Fruit fly (Drosophila melanogaster): Measurements from ENCODE around the gene Rh7.

Gene Rh7

dm6 chr3L:12175382-12175781, at the start of gene Rh7:
Gene Rh7 (minus strand): TSS chr3L:12175482.
- TF ChIP-seq CG17801 (GFP tag; optimal IDR thresholded peaks at IDR 0.05; ENCODE audit: partially characterized antibody), result no peak

dm6 chr3L:12223635-12224016, 48.3 kb upstream of the Rh7 start:
- no peak for TF ChIP-seq CG17801 (GFP tag; optimal IDR thresholded peaks at IDR 0.05; ENCODE audit: partially characterized antibody)

- TF ChIP-seq CG17801 (GFP tag; optimal IDR thresholded peaks at IDR 0.05; ENCODE audit: partially characterized antibody), result no peak
These were observed 47.8 kb upstream of the Rh7 start for dm6 chr3L:12222945-12223634.

- peak; percentile 12 for TF ChIP-seq CG17801 (GFP tag; optimal IDR thresholded peaks at IDR 0.05; ENCODE audit: partially characterized antibody)
These were observed 30.6 kb upstream of the Rh7 start, which contains the start of gene Tsen54 for dm6 chr3L:12205848-12206247. Gene Tsen54 (minus strand): TSS chr3L:12206022.

- no peak for TF ChIP-seq CG17801 (GFP tag; optimal IDR thresholded peaks at IDR 0.05; ENCODE audit: partially characterized antibody)
These were observed 28.5 kb upstream of the Rh7 start, which contains the start of gene Ak1 for dm6 chr3L:12203736-12204135. Gene Ak1 (minus strand): TSS chr3L:12204082.

dm6 chr3L:12202980-12203379, 27.7 kb upstream of the Rh7 start:
- no peak for TF ChIP-seq CG17801 (GFP tag; optimal IDR thresholded peaks at IDR 0.05; ENCODE audit: partially characterized antibody)

dm6 chr3L:12197491-12197890, 22.2 kb upstream of the Rh7 start, which contains the start of gene CG11529:
Gene CG11529 (plus strand): TSS chr3L:12197791.
- no peak for TF ChIP-seq CG17801 (GFP tag; optimal IDR thresholded peaks at IDR 0.05; ENCODE audit: partially characterized antibody)

- TF ChIP-seq CG17801 (GFP tag; optimal IDR thresholded peaks at IDR 0.05; ENCODE audit: partially characterized antibody), result no peak
These were observed 18.2 kb upstream of the Rh7 start, which contains the start of gene thoc6 for dm6 chr3L:12193485-12193884. Gene thoc6 (minus strand): TSS chr3L:12193688.

dm6 chr3L:12190433-12190832, 15.2 kb upstream of the Rh7 start, which contains the start of gene Est-P:
Gene Est-P (plus strand): TSS chr3L:12190733.
- TF ChIP-seq CG17801 (GFP tag; optimal IDR thresholded peaks at IDR 0.05; ENCODE audit: partially characterized antibody), result no peak

dm6 chr3L:12188518-12188917, 13.2 kb upstream of the Rh7 start, which contains the start of gene Est-6:
Gene Est-6 (plus strand): TSS chr3L:12188818.
- no peak for TF ChIP-seq CG17801 (GFP tag; optimal IDR thresholded peaks at IDR 0.05; ENCODE audit: partially characterized antibody)

dm6 chr3L:12185336-12185735, 10.1 kb upstream of the Rh7 start:
- no peak for TF ChIP-seq CG17801 (GFP tag; optimal IDR thresholded peaks at IDR 0.05; ENCODE audit: partially characterized antibody)

- TF ChIP-seq CG17801 (GFP tag; optimal IDR thresholded peaks at IDR 0.05; ENCODE audit: partially characterized antibody), result no peak
These were observed 9.3 kb upstream of the Rh7 start, which contains the start of gene Miox for dm6 chr3L:12184564-12185034. Gene Miox (plus strand): TSS chr3L:12184984.

dm6 chr3L:12183967-12184366, 8.7 kb upstream of the Rh7 start:
- TF ChIP-seq CG17801 (GFP tag; optimal IDR thresholded peaks at IDR 0.05; ENCODE audit: partially characterized antibody), result no peak

dm6 chr3L:12178847-12179437, 3.7 kb upstream of the Rh7 start:
- peak; percentile 16 for TF ChIP-seq CG17801 (GFP tag; optimal IDR thresholded peaks at IDR 0.05; ENCODE audit: partially characterized antibody)

- TF ChIP-seq CG17801 (GFP tag; optimal IDR thresholded peaks at IDR 0.05; ENCODE audit: partially characterized antibody), result no peak
These were observed 2.0 kb upstream of the Rh7 start, which contains the start of gene CAH2 for dm6 chr3L:12177301-12177700. Gene CAH2 (plus strand): TSS chr3L:12177601.

dm6 chr3L:12163693-12164092, 11.6 kb downstream of the Rh7 start, which contains the start of gene CG9760:
Gene CG9760 (minus strand): TSS chr3L:12163735.
- TF ChIP-seq CG17801 (GFP tag; optimal IDR thresholded peaks at IDR 0.05; ENCODE audit: partially characterized antibody), result no peak
